Worm (Caenorhabditis elegans): ENCODE measurements around the gene unc-58.

DNA sequence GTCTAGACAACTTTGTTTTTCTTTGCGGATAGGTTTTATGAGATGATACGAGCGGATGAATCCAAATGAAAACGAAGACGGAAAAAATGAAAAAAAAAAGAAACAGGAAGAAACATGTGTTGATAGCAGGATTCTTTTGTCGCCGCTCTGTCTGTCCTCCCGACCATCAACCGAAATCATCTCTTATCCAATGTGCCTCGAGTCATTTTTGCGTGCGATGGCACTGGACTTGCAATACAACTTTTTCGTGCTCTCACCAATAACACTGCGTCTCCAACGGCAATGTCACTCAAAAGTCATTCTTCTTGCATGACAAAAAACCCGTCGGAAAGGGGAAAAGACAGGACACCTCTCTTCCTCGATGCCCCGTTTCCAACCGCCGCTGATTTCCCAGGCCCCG, 43.3 kb upstream of the unc-58 start, which contains the start of gene ncs-4:
- TF ChIP-seq sea-1 (GFP tag; conservative IDR thresholded peaks at IDR 0.05) (no peak), F13C5.2 (tag; optimal IDR thresholded peaks at IDR 0.05) (no peak), ama-1 (optimal IDR thresholded peaks at IDR 0.05) (no peak), tbx-37 (GFP tag; conservative IDR thresholded peaks at IDR 0.05) (no peak), flt-1 (GFP tag; IDR thresholded peaks at IDR 0.05) (no peak; the same call in 1 of the 2 replicates), ceh-36 (tag; optimal IDR thresholded peaks at IDR 0.05) (no peak), pes-1 (GFP tag; IDR thresholded peaks at IDR 0.05) (no peak), B0310.2 (tag; optimal IDR thresholded peaks at IDR 0.05) (no peak)
